Fruit fly (Drosophila melanogaster) whole organism: Measurements from ENCODE around the gene CG11755.

Source experiments
- EcR ChIP-seq, 2 experiments: fragments of >200 bp; optimal IDR thresholded peaks; 2 replicates each; lab custom pipeline; 2017; ENCODE audit warnings: missing biosample characterization in 2 of 2, missing genetic modification characterization in 2 of 2, missing genetic modification reagents in 2 of 2
- pan ChIP-seq: fragments of >200 bp; optimal IDR thresholded peaks from 2 replicates; lab custom pipeline; 2017
- usp ChIP-seq: fragments of >200 bp; optimal IDR thresholded peaks from 2 replicates; lab custom pipeline; 2017; ENCODE audit warnings: missing biosample characterization, missing genetic modification characterization, mixed read lengths

dm6 chr3R:8654666-8655065 is 22.0 kb upstream of the CG11755 start, which contains the start of gene CG42489:
- TF ChIP-seq EcR (GFP tag; optimal IDR thresholded peaks at IDR 0.05; lab: Kevin White, UChicago) = no peak
- no peak for TF ChIP-seq pan (lab: Kevin White, UChicago)
- no peak for TF ChIP-seq usp (GFP tag; lab: Kevin White, UChicago)
